Fruit fly (Drosophila melanogaster) whole organism, embryonic: ENCODE results near the gene Der-2.
A peak's percentile ranks its signal among the peaks of the same experiment; 100 is the strongest.

Experiments
- Abd-B ChIP-seq: fragments of 200-800 bp; sonication (Bioruptor generic); optimal IDR thresholded peaks from 2 replicates; lab custom pipeline; 2018; ENCODE audit warnings: missing biosample characterization, mild to moderate bottlenecking, missing genetic modification characterization, moderate library complexity
- Ada2b ChIP-seq: fragments of 200-800 bp; sonication (Bioruptor generic); IDR thresholded peaks from 2 replicates; pipeline ENCODE4 v1.3.6; 2022; ENCODE audit warnings: missing biosample characterization, missing genetic modification characterization
- Atf6 ChIP-seq: fragments of 200-800 bp; sonication (Bioruptor generic); IDR thresholded peaks from 2 replicates; pipeline ENCODE4 v1.3.6; 2022; ENCODE audit warnings: missing biosample characterization, missing genetic modification characterization
- CG10267 ChIP-seq: fragments of 200-800 bp; sonication (Bioruptor generic); optimal IDR thresholded peaks from 2 replicates; lab custom pipeline; 2018; ENCODE audit warnings: missing biosample characterization, mild to moderate bottlenecking, missing genetic modification characterization, moderate library complexity
- CG12219 ChIP-seq: fragments of 200-800 bp; sonication (Bioruptor generic); optimal IDR thresholded peaks from 3 replicates; lab custom pipeline; 2018; ENCODE audit warnings: missing biosample characterization, mild to moderate bottlenecking, missing genetic modification characterization
- CG12769 ChIP-seq: fragments of 200-800 bp; sonication (Bioruptor generic); optimal IDR thresholded peaks from 2 replicates; lab custom pipeline; 2019; ENCODE audit warnings: missing biosample characterization, mild to moderate bottlenecking, missing genetic modification characterization, moderate library complexity
- CG13296 ChIP-seq: fragments of 200-800 bp; sonication (Bioruptor generic); optimal IDR thresholded peaks from 3 replicates; lab custom pipeline; 2018; ENCODE audit warnings: missing biosample characterization, mild to moderate bottlenecking, missing genetic modification characterization
- CG16815 ChIP-seq: fragments of 200-800 bp; sonication (Bioruptor generic); optimal IDR thresholded peaks from 3 replicates; lab custom pipeline; 2017; ENCODE audit warnings: missing biosample characterization, mild to moderate bottlenecking, missing genetic modification characterization
- CG3407 ChIP-seq: fragments of 200-800 bp; sonication (Bioruptor generic); optimal IDR thresholded peaks from 2 replicates; lab custom pipeline; 2018; ENCODE audit warnings: missing biosample characterization, mild to moderate bottlenecking, missing genetic modification characterization
- CG4404 ChIP-seq: fragments of 200-800 bp; sonication (Bioruptor generic); IDR thresholded peaks from 2 replicates; pipeline ENCODE4 v1.3.6; 2022; ENCODE audit warnings: missing biosample characterization, missing genetic modification characterization
- CG6175 ChIP-seq: fragments of 200-800 bp; sonication (Bioruptor generic); IDR thresholded peaks from 3 replicates; pipeline ENCODE4 v1.3.6; 2022; ENCODE audit warnings: missing biosample characterization, missing genetic modification characterization
- CG7372 ChIP-seq: fragments of 200-800 bp; sonication (Bioruptor generic); IDR thresholded peaks from 2 replicates; pipeline ENCODE4 v1.3.6; 2022; ENCODE audit warnings: missing biosample characterization, missing genetic modification characterization
- CG7963 ChIP-seq: fragments of 200-800 bp; sonication (Bioruptor generic); IDR thresholded peaks from 3 replicates; pipeline ENCODE4 v1.3.6; 2022; ENCODE audit warnings: missing biosample characterization, missing genetic modification characterization; ENCODE audit not compliant: partially characterized antibody
- CG8478 ChIP-seq: fragments of >200 bp; optimal IDR thresholded peaks from 2 replicates; lab custom pipeline; 2018
- CG8924 ChIP-seq: fragments of 200-800 bp; optimal IDR thresholded peaks from 3 replicates; lab custom pipeline; 2019; ENCODE audit warnings: missing biosample characterization, mild to moderate bottlenecking, missing genetic modification characterization, moderate library complexity
- CG9932 ChIP-seq: fragments of 200-800 bp; sonication (Bioruptor generic); IDR thresholded peaks from 2 replicates; pipeline ENCODE4 v1.3.6; 2022; ENCODE audit warnings: missing biosample characterization, missing genetic modification characterization
- Camta ChIP-seq: fragments of 200-800 bp; sonication (Bioruptor generic); optimal IDR thresholded peaks from 2 replicates; lab custom pipeline; 2016; ENCODE audit warnings: missing biosample characterization, missing genetic modification characterization
- D ChIP-seq, 2 experiments: fragments of 200-800 bp in 1 of 2; fragments of >200 bp in 1 of 2; sonication (Bioruptor generic) in 1 of 2; optimal IDR thresholded peaks; 2 replicates in 1 of 2; 3 replicates in 1 of 2; lab custom pipeline; 2017; ENCODE audit warnings: mild to moderate bottlenecking in 1 of 2, missing biosample characterization in 1 of 2, missing genetic modification characterization in 1 of 2, missing genetic modification reagents in 1 of 2
- Dip2 ChIP-seq: fragments of 200-800 bp; sonication (Bioruptor generic); IDR thresholded peaks from 2 replicates; pipeline ENCODE4 v1.3.6; 2022; ENCODE audit warnings: missing biosample characterization, missing genetic modification characterization
- Dip3 ChIP-seq: fragments of 200-800 bp; sonication (Bioruptor generic); optimal IDR thresholded peaks from 3 replicates; lab custom pipeline; 2016; ENCODE audit warnings: missing biosample characterization, missing genetic modification characterization
- Ets65A ChIP-seq: fragments of 200-800 bp; sonication (Bioruptor generic); peaks from one replicate; lab custom pipeline; 2016; ENCODE audit warnings: missing biosample characterization, missing genetic modification characterization
- Ets97D ChIP-seq: fragments of 200-800 bp; sonication (Bioruptor generic); optimal IDR thresholded peaks from 3 replicates; lab custom pipeline; 2016; ENCODE audit warnings: missing biosample characterization, missing genetic modification characterization
- HLH54F ChIP-seq: fragments of 200-800 bp; sonication (Bioruptor generic); optimal IDR thresholded peaks from 3 replicates; lab custom pipeline; 2016; ENCODE audit warnings: missing biosample characterization, missing genetic modification characterization
- Max ChIP-seq: fragments of 200-800 bp; sonication (Bioruptor generic); optimal IDR thresholded peaks from 2 replicates; lab custom pipeline; 2016; ENCODE audit warnings: missing biosample characterization, mild to moderate bottlenecking, missing genetic modification characterization
- PHDP ChIP-seq: fragments of 200-800 bp; sonication (Bioruptor generic); optimal IDR thresholded peaks from 3 replicates; lab custom pipeline; 2018; ENCODE audit warnings: missing biosample characterization, mild to moderate bottlenecking, missing genetic modification characterization, moderate library complexity
- Sry-β ChIP-seq: fragments of 200-800 bp; sonication (Bioruptor generic); optimal IDR thresholded peaks from 2 replicates; lab custom pipeline; 2018; ENCODE audit warnings: missing biosample characterization, mild to moderate bottlenecking, missing genetic modification characterization, moderate library complexity
- Ssrp ChIP-seq: fragments of 200-800 bp; sonication (Bioruptor generic); optimal IDR thresholded peaks from 2 replicates; lab custom pipeline; 2018; ENCODE audit warnings: missing biosample characterization, mild to moderate bottlenecking, missing genetic modification characterization, moderate library complexity
- bcd ChIP-seq: fragments of 200-800 bp; sonication (Bioruptor generic); optimal IDR thresholded peaks from 2 replicates; lab custom pipeline; 2017; ENCODE audit warnings: missing biosample characterization, mild to moderate bottlenecking, missing genetic modification characterization
- cad ChIP-seq: fragments of >200 bp; optimal IDR thresholded peaks from 2 replicates; lab custom pipeline; 2017; ENCODE audit warnings: missing biosample characterization, missing genetic modification characterization
- chinmo ChIP-seq: fragments of 200-800 bp; sonication (Bioruptor generic); IDR thresholded peaks from 4 replicates; pipeline ENCODE4 v1.3.6; 2022; ENCODE audit warnings: missing biosample characterization, missing genetic modification characterization; ENCODE audit not compliant: partially characterized antibody
- chm ChIP-seq: fragments of 200-800 bp; sonication (Bioruptor generic); IDR thresholded peaks from 2 replicates; pipeline ENCODE4 v1.3.6; 2022; ENCODE audit warnings: missing biosample characterization, missing genetic modification characterization
- crc ChIP-seq: fragments of 200-800 bp; sonication (Bioruptor generic); optimal IDR thresholded peaks from 2 replicates; lab custom pipeline; 2016; ENCODE audit warnings: missing biosample characterization, missing genetic modification characterization
- crol ChIP-seq: fragments of 200-800 bp; sonication (Bioruptor generic); IDR thresholded peaks from 2 replicates; pipeline ENCODE4 v1.3.6; 2022; ENCODE audit warnings: missing biosample characterization, missing genetic modification characterization
- da ChIP-seq: fragments of 200-800 bp; sonication (Bioruptor generic); optimal IDR thresholded peaks from 2 replicates; lab custom pipeline; 2016; ENCODE audit warnings: missing biosample characterization, missing genetic modification characterization
- dan ChIP-seq: fragments of 200-800 bp; sonication (Bioruptor generic); IDR thresholded peaks from 2 replicates; pipeline ENCODE4 v1.3.6; 2022; ENCODE audit warnings: missing biosample characterization, missing genetic modification characterization
- dmrt11E ChIP-seq: fragments of 200-800 bp; sonication (Bioruptor generic); optimal IDR thresholded peaks from 3 replicates; lab custom pipeline; 2018; ENCODE audit warnings: missing biosample characterization, mild to moderate bottlenecking, missing genetic modification characterization, moderate library complexity
- emc ChIP-seq: fragments of 200-800 bp; sonication (Bioruptor generic); optimal IDR thresholded peaks from 2 replicates; lab custom pipeline; 2016; ENCODE audit warnings: missing biosample characterization, missing genetic modification characterization
- esg ChIP-seq: fragments of 200-800 bp; sonication (Bioruptor generic); conservative IDR thresholded peaks from 2 replicates; pipeline ENCODE4 v1.3.6; 2022; ENCODE audit warnings: missing biosample characterization, missing genetic modification characterization
- gem ChIP-seq: fragments of 200-800 bp; sonication (Bioruptor generic); optimal IDR thresholded peaks from 2 replicates; lab custom pipeline; 2019; ENCODE audit warnings: missing biosample characterization, mild to moderate bottlenecking, missing genetic modification characterization, moderate library complexity
- her ChIP-seq: fragments of 200-800 bp; sonication (Bioruptor generic); optimal IDR thresholded peaks from 2 replicates; lab custom pipeline; 2016; ENCODE audit warnings: missing biosample characterization, missing genetic modification characterization
- insv ChIP-seq, 2 experiments: fragments of 200-800 bp; sonication (Bioruptor generic); optimal IDR thresholded peaks; 3 replicates each; lab custom pipeline; 2016 to 2018; ENCODE audit warnings: missing biosample characterization in 2 of 2, missing genetic modification characterization in 2 of 2
- kni ChIP-seq: fragments of 200-800 bp; sonication (Bioruptor generic); optimal IDR thresholded peaks from 3 replicates; lab custom pipeline; 2017; ENCODE audit warnings: mild to moderate bottlenecking, missing biosample characterization, missing genetic modification reagents, missing genetic modification characterization
- nerfin-1 ChIP-seq: fragments of 200-800 bp; sonication (Bioruptor generic); optimal IDR thresholded peaks from 3 replicates; lab custom pipeline; 2019; ENCODE audit warnings: missing biosample characterization, mild to moderate bottlenecking, missing genetic modification characterization, moderate library complexity
- nom ChIP-seq: fragments of 200-800 bp; sonication (Bioruptor generic); optimal IDR thresholded peaks from 2 replicates; lab custom pipeline; 2017; ENCODE audit warnings: missing biosample characterization, missing genetic modification characterization, mild to moderate bottlenecking, moderate library complexity, missing genetic modification reagents
- pzg ChIP-seq: fragments of 200-800 bp; sonication (Bioruptor generic); optimal IDR thresholded peaks from 3 replicates; lab custom pipeline; 2018; ENCODE audit warnings: missing biosample characterization, mild to moderate bottlenecking, missing genetic modification characterization, moderate library complexity
- row ChIP-seq: fragments of 200-800 bp; sonication (Bioruptor generic); IDR thresholded peaks from 3 replicates; pipeline ENCODE4 v1.3.6; 2022; ENCODE audit warnings: missing biosample characterization, missing genetic modification characterization
- shn ChIP-seq: fragments of 200-800 bp; sonication (Bioruptor generic); optimal IDR thresholded peaks from 3 replicates; lab custom pipeline; 2016; ENCODE audit warnings: missing biosample characterization, missing genetic modification characterization
- slou ChIP-seq: fragments of 200-800 bp; sonication (Bioruptor generic); optimal IDR thresholded peaks from 3 replicates; lab custom pipeline; 2016; ENCODE audit warnings: missing biosample characterization, missing genetic modification characterization
- tap ChIP-seq: fragments of 200-800 bp; optimal IDR thresholded peaks from 3 replicates; lab custom pipeline; 2019; ENCODE audit warnings: missing biosample characterization, mild to moderate bottlenecking, missing genetic modification characterization, moderate library complexity
- twi ChIP-seq: fragments of 200-800 bp; optimal IDR thresholded peaks from 2 replicates; lab custom pipeline; 2019; ENCODE audit warnings: missing biosample characterization, mild to moderate bottlenecking, missing genetic modification characterization, moderate library complexity
- z ChIP-seq: fragments of 200-800 bp; sonication (Bioruptor generic); IDR thresholded peaks from 3 replicates; pipeline ENCODE4 v1.3.6; 2022; ENCODE audit warnings: missing biosample characterization, missing genetic modification characterization

The Der-2 gene

dm6 chr3R:16497379-16497778 is 13.4 kb upstream of the Der-2 start (continued):
- TF ChIP-seq shn (GFP tag; lab: Kevin White, UChicago) (peak; percentile 39), Ets65A (peak; percentile 95), CG16815 (GFP tag; lab: Kevin White, UChicago) (peak; percentile 56), dan (GFP tag; lab: Robert Waterston, UW) (no peak), pzg (GFP tag; lab: Kevin White, UChicago) (peak; percentile 28), dmrt11E (tag; lab: Kevin White, UChicago) (peak; percentile 75), HLH54F (peak; percentile 53), da (GFP tag; lab: Kevin White, UChicago) (peak; percentile 26), Max (GFP tag; lab: Kevin White, UChicago) (peak; percentile 71), Dip2 (GFP tag; lab: Robert Waterston, UW) (no peak), CG8924 (tag; lab: Kevin White, UChicago) (peak; percentile 79), z (GFP tag; lab: Robert Waterston, UW) (no peak), Ets97D (GFP tag; lab: Kevin White, UChicago) (peak; percentile 51), cad (GFP tag; lab: Kevin White, UChicago) (no peak), Camta (GFP tag; lab: Kevin White, UChicago) (peak; percentile 65), CG12769 (tag; lab: Kevin White, UChicago) (peak; percentile 49), Ada2b (GFP tag; lab: Robert Waterston, UW) (peak; percentile 70; the same call in 1 of the 2 replicates), CG12219 (GFP tag; lab: Kevin White, UChicago) (peak; percentile 65), esg (GFP tag; lab: Robert Waterston, UW) (peak; percentile 73), kni (no peak), crc (GFP tag; lab: Kevin White, UChicago) (no peak), Ssrp (tag; lab: Kevin White, UChicago) (peak; percentile 78), CG6175 (GFP tag; lab: Robert Waterston, UW) (peak; percentile 86), CG8478 (lab: Kevin White, UChicago) (no peak), CG7372 (peak; percentile 74), emc (GFP tag; lab: Kevin White, UChicago) (peak; percentile 63), insv (GFP tag; optimal IDR thresholded peaks at IDR 0.05; lab: Kevin White, UChicago) (peak in 1 of 2 experiments; percentile 70), slou (GFP tag; lab: Kevin White, UChicago) (peak; percentile 47), twi (tag; lab: Kevin White, UChicago) (peak; percentile 62), CG3407 (GFP tag; lab: Kevin White, UChicago) (peak; percentile 54), row (peak; percentile 70), CG4404 (GFP tag; lab: Robert Waterston, UW) (no peak), Atf6 (GFP tag; lab: Robert Waterston, UW) (peak; percentile 69), CG13296 (GFP tag; lab: Kevin White, UChicago) (peak; percentile 63), bcd (GFP tag; lab: Kevin White, UChicago) (peak; percentile 84), tap (tag; lab: Kevin White, UChicago) (peak; percentile 77), Dip3 (peak; percentile 31), chm (GFP tag; lab: Robert Waterston, UW) (peak; percentile 87), CG9932 (GFP tag; lab: Robert Waterston, UW) (peak; percentile 92), CG10267 (tag; lab: Kevin White, UChicago) (peak; percentile 84), nom (GFP tag; lab: Kevin White, UChicago) (no peak), her (peak; percentile 72), CG7963 (GFP tag; lab: Robert Waterston, UW) (no peak), PHDP (tag; lab: Kevin White, UChicago) (peak; percentile 91), D (optimal IDR thresholded peaks at IDR 0.05; lab: Kevin White, UChicago) (no peak), D (GFP tag; optimal IDR thresholded peaks at IDR 0.05; lab: Kevin White, UChicago) (peak; percentile 57), chinmo (GFP tag; lab: Robert Waterston, UW) (no peak), Abd-B (GFP tag; lab: Kevin White, UChicago) (peak; percentile 46), gem (tag; lab: Kevin White, UChicago) (peak; percentile 92), Sry-β (GFP tag; lab: Kevin White, UChicago) (peak; percentile 20), crol (GFP tag; lab: Robert Waterston, UW) (no peak), nerfin-1 (peak; percentile 63)
